Fruit fly (Drosophila melanogaster) whole organism, embryonic: Measurements from ENCODE around the gene CG17572.

Experiments
- Ada2b ChIP-seq: fragments of 200-800 bp; sonication (Bioruptor generic); IDR thresholded peaks from 2 replicates; pipeline ENCODE4 v1.3.6; 2022; ENCODE audit warnings: missing biosample characterization, missing genetic modification characterization
- BEAF-32 ChIP-seq: fragments of 200-800 bp; sonication (Bioruptor generic); optimal IDR thresholded peaks from 3 replicates; lab custom pipeline; 2017; ENCODE audit warnings: missing biosample characterization, missing genetic modification characterization, mild to moderate bottlenecking, moderate library complexity, missing genetic modification reagents
- Bdp1 ChIP-seq: fragments of 200-800 bp; sonication (Bioruptor generic); optimal IDR thresholded peaks from 3 replicates; lab custom pipeline; 2016; ENCODE audit warnings: missing biosample characterization, missing genetic modification characterization
- CG1024 ChIP-seq: fragments of 200-800 bp; sonication (Bioruptor generic); IDR thresholded peaks from 2 replicates; pipeline ENCODE4 v1.3.6; 2022; ENCODE audit warnings: missing biosample characterization, missing genetic modification characterization
- CG10565 ChIP-seq: fragments of 200-800 bp; sonication (Bioruptor generic); optimal IDR thresholded peaks from 3 replicates; lab custom pipeline; 2016; ENCODE audit warnings: missing biosample characterization, mild to moderate bottlenecking, missing genetic modification characterization
- CG11247 ChIP-seq: fragments of 200-800 bp; sonication (Bioruptor generic); IDR thresholded peaks from 2 replicates; pipeline ENCODE4 v1.3.6; 2022; ENCODE audit warnings: missing biosample characterization, missing genetic modification characterization
- CG11560 ChIP-seq: fragments of 200-800 bp; sonication (Bioruptor generic); IDR thresholded peaks from 3 replicates; pipeline ENCODE4 v1.3.6; 2022; ENCODE audit warnings: missing biosample characterization, missing genetic modification characterization
- CG12391 ChIP-seq: fragments of 200-800 bp; sonication (Bioruptor generic); optimal IDR thresholded peaks from 3 replicates; lab custom pipeline; 2018; ENCODE audit warnings: missing biosample characterization, mild to moderate bottlenecking, missing genetic modification characterization, moderate library complexity
- CG14050 ChIP-seq: fragments of 200-800 bp; sonication (Bioruptor generic); IDR thresholded peaks from 3 replicates; pipeline ENCODE4 v1.3.6; 2022; ENCODE audit warnings: missing biosample characterization, missing genetic modification characterization
- CG14860 ChIP-seq: fragments of 200-800 bp; sonication (Bioruptor generic); IDR thresholded peaks from 3 replicates; pipeline ENCODE4 v1.3.6; 2022; ENCODE audit warnings: missing biosample characterization, missing genetic modification characterization; ENCODE audit not compliant: partially characterized antibody
- CG15479 ChIP-seq: fragments of 200-800 bp; sonication (Bioruptor generic); optimal IDR thresholded peaks from 3 replicates; lab custom pipeline; 2019; ENCODE audit warnings: missing biosample characterization, mild to moderate bottlenecking, missing genetic modification characterization, moderate library complexity
- CG17912 ChIP-seq: fragments of 200-800 bp; sonication (Bioruptor generic); optimal IDR thresholded peaks from 2 replicates; lab custom pipeline; 2018; ENCODE audit warnings: missing biosample characterization, mild to moderate bottlenecking, missing genetic modification characterization
- CG2875 ChIP-seq: fragments of 200-800 bp; sonication (Bioruptor generic); optimal IDR thresholded peaks from 2 replicates; lab custom pipeline; 2017; ENCODE audit warnings: missing biosample characterization, mild to moderate bottlenecking, missing genetic modification characterization, missing genetic modification reagents
- CG31365 ChIP-seq: fragments of 200-800 bp; sonication (Bioruptor generic); optimal IDR thresholded peaks from 2 replicates; lab custom pipeline; 2018; ENCODE audit warnings: missing biosample characterization, mild to moderate bottlenecking, missing genetic modification characterization
- CG31388 ChIP-seq: fragments of 200-800 bp; sonication (Bioruptor generic); optimal IDR thresholded peaks from 2 replicates; lab custom pipeline; 2016; ENCODE audit warnings: missing biosample characterization, missing genetic modification characterization
- CG33557 ChIP-seq: fragments of 200-800 bp; sonication (Bioruptor generic); optimal IDR thresholded peaks from 2 replicates; lab custom pipeline; 2019; ENCODE audit warnings: missing biosample characterization, mild to moderate bottlenecking, missing genetic modification characterization, moderate library complexity
- CG3995 ChIP-seq: fragments of 200-800 bp; sonication (Bioruptor generic); optimal IDR thresholded peaks from 3 replicates; lab custom pipeline; 2016; ENCODE audit warnings: missing biosample characterization, missing genetic modification characterization
- CG4282 ChIP-seq: fragments of 200-800 bp; sonication (Bioruptor generic); optimal IDR thresholded peaks from 2 replicates; lab custom pipeline; 2016; ENCODE audit warnings: missing biosample characterization, missing genetic modification characterization
- CG4820 ChIP-seq: fragments of 200-800 bp; sonication (Bioruptor generic); optimal IDR thresholded peaks from 3 replicates; lab custom pipeline; 2016; ENCODE audit warnings: missing biosample characterization, missing genetic modification characterization
- CG4854 ChIP-seq: fragments of 200-800 bp; sonication (Bioruptor generic); optimal IDR thresholded peaks from 2 replicates; lab custom pipeline; 2016; ENCODE audit warnings: missing biosample characterization, missing genetic modification characterization, inconsistent platforms
- CG6254 ChIP-seq: fragments of 200-800 bp; sonication (Bioruptor generic); optimal IDR thresholded peaks from 3 replicates; lab custom pipeline; 2017; ENCODE audit warnings: mild to moderate bottlenecking, missing biosample characterization, missing genetic modification reagents, missing genetic modification characterization
- CG7839 ChIP-seq: fragments of 200-800 bp; sonication (Bioruptor generic); optimal IDR thresholded peaks from 3 replicates; lab custom pipeline; 2018; ENCODE audit warnings: missing biosample characterization, mild to moderate bottlenecking, missing genetic modification characterization, moderate library complexity
- CG8359 ChIP-seq: fragments of 200-800 bp; sonication (Bioruptor generic); optimal IDR thresholded peaks from 2 replicates; lab custom pipeline; 2017; ENCODE audit warnings: missing biosample characterization, mild to moderate bottlenecking, missing genetic modification characterization, borderline replicate concordance
- CkIIα-i1 ChIP-seq: fragments of 200-800 bp; sonication (Bioruptor generic); IDR thresholded peaks from 2 replicates; pipeline ENCODE4 v1.3.6; 2022; ENCODE audit warnings: missing biosample characterization, missing genetic modification characterization
- Dad ChIP-seq: fragments of 200-800 bp; sonication (Bioruptor generic); optimal IDR thresholded peaks from 3 replicates; lab custom pipeline; 2016; ENCODE audit warnings: missing biosample characterization, missing genetic modification characterization
- ERR ChIP-seq: fragments of 200-800 bp; sonication (Bioruptor generic); optimal IDR thresholded peaks from 2 replicates; lab custom pipeline; 2016; ENCODE audit warnings: missing biosample characterization, missing genetic modification characterization
- Ets97D ChIP-seq: fragments of 200-800 bp; sonication (Bioruptor generic); optimal IDR thresholded peaks from 3 replicates; lab custom pipeline; 2016; ENCODE audit warnings: missing biosample characterization, missing genetic modification characterization
- MBD-R2 ChIP-seq: fragments of 200-800 bp; sonication (Bioruptor generic); IDR thresholded peaks from 2 replicates; pipeline ENCODE4 v1.3.6; 2022; ENCODE audit warnings: missing biosample characterization, missing genetic modification characterization
- MESR4 ChIP-seq: fragments of 200-800 bp; sonication (Bioruptor generic); optimal IDR thresholded peaks from 2 replicates; lab custom pipeline; 2018; ENCODE audit warnings: missing biosample characterization, mild to moderate bottlenecking, missing genetic modification characterization, moderate library complexity
- Mrtf ChIP-seq: fragments of 200-800 bp; sonication (Bioruptor generic); IDR thresholded peaks from 3 replicates; pipeline ENCODE4 v1.3.6; 2022; ENCODE audit warnings: missing biosample characterization, missing genetic modification characterization
- Optix ChIP-seq: fragments of 200-800 bp; sonication (Bioruptor generic); IDR thresholded peaks from 3 replicates; pipeline ENCODE4 v1.3.6; 2022; ENCODE audit warnings: missing biosample characterization, missing genetic modification characterization
- Vsx1 ChIP-seq: fragments of 200-800 bp; sonication (Bioruptor generic); optimal IDR thresholded peaks from 2 replicates; lab custom pipeline; 2017; ENCODE audit warnings: missing biosample characterization, mild to moderate bottlenecking, missing genetic modification characterization, missing genetic modification reagents
- Xrp1 ChIP-seq: fragments of 200-800 bp; sonication (Bioruptor generic); IDR thresholded peaks from 2 replicates; pipeline ENCODE4 v1.3.6; 2022; ENCODE audit warnings: missing biosample characterization, missing genetic modification characterization
- ash1 ChIP-seq: fragments of 200-800 bp; sonication (Bioruptor generic); optimal IDR thresholded peaks from 2 replicates; lab custom pipeline; 2018; ENCODE audit warnings: missing biosample characterization, mild to moderate bottlenecking, missing genetic modification characterization
- bsh ChIP-seq, 2 experiments: fragments of 200-800 bp; sonication (Bioruptor generic); optimal IDR thresholded peaks; 2 replicates each; lab custom pipeline; 2017 to 2018; ENCODE audit warnings: mild to moderate bottlenecking in 2 of 2, missing biosample characterization in 2 of 2, missing genetic modification characterization in 2 of 2, moderate library complexity in 1 of 2
- crc ChIP-seq: fragments of 200-800 bp; sonication (Bioruptor generic); optimal IDR thresholded peaks from 2 replicates; lab custom pipeline; 2016; ENCODE audit warnings: missing biosample characterization, missing genetic modification characterization
- dm ChIP-seq: fragments of 200-800 bp; sonication (Bioruptor generic); optimal IDR thresholded peaks from 3 replicates; lab custom pipeline; 2016; ENCODE audit warnings: missing biosample characterization, missing genetic modification characterization
- dmrt11E ChIP-seq: fragments of 200-800 bp; sonication (Bioruptor generic); optimal IDR thresholded peaks from 3 replicates; lab custom pipeline; 2018; ENCODE audit warnings: missing biosample characterization, mild to moderate bottlenecking, missing genetic modification characterization, moderate library complexity
- dpn ChIP-seq, 2 experiments: fragments of 200-800 bp; sonication (Bioruptor generic); optimal IDR thresholded peaks; 3 replicates each; lab custom pipeline; 2016; ENCODE audit warnings: missing biosample characterization in 2 of 2, missing genetic modification characterization in 2 of 2
- exex ChIP-seq: fragments of 200-800 bp; sonication (Bioruptor generic); optimal IDR thresholded peaks from 4 replicates; lab custom pipeline; 2018; ENCODE audit warnings: missing biosample characterization, mild to moderate bottlenecking, missing genetic modification characterization, moderate library complexity
- fd102C ChIP-seq: fragments of 200-800 bp; sonication (Bioruptor generic); optimal IDR thresholded peaks from 2 replicates; lab custom pipeline; 2018; ENCODE audit warnings: missing biosample characterization, mild to moderate bottlenecking, missing genetic modification characterization, moderate library complexity
- fu2 ChIP-seq: fragments of 200-800 bp; sonication (Bioruptor generic); optimal IDR thresholded peaks from 2 replicates; lab custom pipeline; 2016; ENCODE audit warnings: missing biosample characterization, missing genetic modification characterization
- gsb ChIP-seq: fragments of 200-800 bp; sonication (Bioruptor generic); IDR thresholded peaks from 2 replicates; pipeline ENCODE4 v1.3.6; 2022; ENCODE audit warnings: missing biosample characterization, missing genetic modification characterization
- jumu ChIP-seq: fragments of 200-800 bp; sonication (Bioruptor generic); optimal IDR thresholded peaks from 3 replicates; lab custom pipeline; 2016; ENCODE audit warnings: missing biosample characterization, missing genetic modification characterization
- luna ChIP-seq: fragments of 200-800 bp; sonication (Bioruptor generic); optimal IDR thresholded peaks from 2 replicates; lab custom pipeline; 2016; ENCODE audit warnings: missing biosample characterization, missing genetic modification characterization
- otp ChIP-seq: fragments of 200-800 bp; sonication (Bioruptor generic); IDR thresholded peaks from 3 replicates; pipeline ENCODE4, ENCODE4 v1.3.6; 2022; ENCODE audit warnings: missing biosample characterization, missing genetic modification characterization
- pho ChIP-seq: fragments of 200-800 bp; sonication (Bioruptor generic); optimal IDR thresholded peaks from 2 replicates; lab custom pipeline; 2016; ENCODE audit warnings: missing biosample characterization, missing genetic modification characterization
- repo ChIP-seq: fragments of 200-800 bp; sonication (Bioruptor generic); optimal IDR thresholded peaks from 2 replicates; lab custom pipeline; 2016; ENCODE audit warnings: missing biosample characterization, missing genetic modification characterization
- salm ChIP-seq: fragments of 200-800 bp; sonication (Bioruptor generic); optimal IDR thresholded peaks from 2 replicates; lab custom pipeline; 2018; ENCODE audit warnings: missing biosample characterization, mild to moderate bottlenecking, missing genetic modification characterization
- unpg ChIP-seq: fragments of 200-800 bp; sonication (Bioruptor generic); optimal IDR thresholded peaks from 3 replicates; lab custom pipeline; 2018; ENCODE audit warnings: missing biosample characterization, mild to moderate bottlenecking, missing genetic modification characterization, moderate library complexity

The CG17572 gene

dm6 chr2L:19026491-19027197 lies 47.3 kb downstream of the CG17572 start (continued):
- TF ChIP-seq exex (tag; lab: Kevin White, UChicago): peak; percentile 33
- no peak for TF ChIP-seq jumu (GFP tag; lab: Kevin White, UChicago)
- TF ChIP-seq unpg: peak; percentile 44
- TF ChIP-seq ERR: no peak
- no peak for TF ChIP-seq CG14050 (GFP tag; lab: Robert Waterston, UW)
- TF ChIP-seq bsh (GFP tag; optimal IDR thresholded peaks at IDR 0.05; lab: Kevin White, UChicago): peak in 1 of 2 experiments; percentile 28
- TF ChIP-seq CG31365: no peak
- TF ChIP-seq dpn (GFP tag; optimal IDR thresholded peaks at IDR 0.05; lab: Kevin White, UChicago): peak; percentile 23 to 26
- TF ChIP-seq repo (GFP tag; lab: Kevin White, UChicago): no peak
- TF ChIP-seq CG4854 (GFP tag; lab: Kevin White, UChicago): no peak
- no peak for TF ChIP-seq MESR4 (GFP tag; lab: Kevin White, UChicago)
- no peak for TF ChIP-seq CG10565 (GFP tag; lab: Kevin White, UChicago)
- no peak for TF ChIP-seq crc (GFP tag; lab: Kevin White, UChicago)
- no peak for TF ChIP-seq Dad (GFP tag; lab: Kevin White, UChicago)
- TF ChIP-seq Mrtf (GFP tag; lab: Robert Waterston, UW): no peak
- TF ChIP-seq otp (GFP tag; lab: Robert Waterston, UW): no peak
- TF ChIP-seq dm (GFP tag; lab: Kevin White, UChicago): no peak
- TF ChIP-seq CG6254: no peak
- TF ChIP-seq Ada2b (GFP tag; lab: Robert Waterston, UW): no peak
- TF ChIP-seq CG17912 (GFP tag; lab: Kevin White, UChicago): no peak
- TF ChIP-seq Ets97D: no peak
- peak; percentile 66 for TF ChIP-seq CG12391 (tag; lab: Kevin White, UChicago)
- peak; percentile 34 for TF ChIP-seq pho
- TF ChIP-seq Optix: no peak; the same call in 2 of the 3 replicates
- TF ChIP-seq CG11247 (GFP tag; lab: Robert Waterston, UW): no peak
- TF ChIP-seq gsb: no peak
- no peak for TF ChIP-seq CG14860 (GFP tag; lab: Robert Waterston, UW)
- TF ChIP-seq Xrp1 (GFP tag; lab: Robert Waterston, UW): peak; percentile 42; the same call in 1 of the 2 replicates
- no peak for TF ChIP-seq CG33557 (GFP tag; lab: Kevin White, UChicago)
- no peak for TF ChIP-seq CG1024 (GFP tag; lab: Robert Waterston, UW)
- peak; percentile 2 for TF ChIP-seq ash1 (GFP tag; lab: Kevin White, UChicago)
- no peak for TF ChIP-seq MBD-R2 (GFP tag; lab: Robert Waterston, UW)
- TF ChIP-seq CkIIα-i1 (GFP tag; lab: Robert Waterston, UW): no peak
- TF ChIP-seq CG4282 (GFP tag; lab: Kevin White, UChicago): no peak
- no peak for TF ChIP-seq luna (GFP tag; lab: Kevin White, UChicago)
- TF ChIP-seq salm (tag; lab: Kevin White, UChicago): peak; percentile 11
- no peak for TF ChIP-seq CG31388
- TF ChIP-seq CG4820 (GFP tag; lab: Kevin White, UChicago): no peak
- TF ChIP-seq CG7839: peak; percentile 72
- no peak for TF ChIP-seq dmrt11E (tag; lab: Kevin White, UChicago)
- TF ChIP-seq Bdp1 (GFP tag; lab: Kevin White, UChicago): no peak
- no peak for TF ChIP-seq CG15479 (GFP tag; lab: Kevin White, UChicago)
- no peak for TF ChIP-seq CG3995 (GFP tag; lab: Kevin White, UChicago)
- TF ChIP-seq fd102C (GFP tag; lab: Kevin White, UChicago): no peak
- TF ChIP-seq fu2 (GFP tag; lab: Kevin White, UChicago): no peak
- no peak for TF ChIP-seq BEAF-32 (GFP tag; lab: Kevin White, UChicago)
- no peak for TF ChIP-seq CG11560 (tag; lab: Robert Waterston, UW)
- no peak for TF ChIP-seq Vsx1 (GFP tag; lab: Kevin White, UChicago)
- TF ChIP-seq CG2875 (GFP tag; lab: Kevin White, UChicago): peak; percentile 8
- no peak for TF ChIP-seq CG8359
